Worm (Caenorhabditis elegans) whole organism, L4 larva: Measurements from ENCODE around the gene C10A4.3.

Source experiments
- F10B5.3 ChIP-seq: sonication (generic microtip); optimal IDR thresholded peaks from 2 replicates; lab custom pipeline; 2016; ENCODE audit warnings: mild to moderate bottlenecking, missing genetic modification characterization, missing compliant biosample characterization
- F26F4.8 ChIP-seq: fragments of 200-800 bp; sonication (Bioruptor generic); conservative IDR thresholded peaks from 2 replicates; pipeline ENCODE4 v1.3.6; 2022; ENCODE audit warnings: missing genetic modification characterization, missing compliant biosample characterization
- T26A8.4 ChIP-seq: fragments of 200-800 bp; sonication (Bioruptor generic); IDR thresholded peaks from 2 replicates; pipeline ENCODE4 v1.3.6; 2022; ENCODE audit warnings: missing genetic modification characterization, missing compliant biosample characterization
- Y75B8A.6 ChIP-seq: fragments of 200-800 bp; sonication (Bioruptor generic); IDR thresholded peaks from 2 replicates; pipeline ENCODE4 v1.3.6; 2022; ENCODE audit warnings: missing genetic modification reagents, missing genetic modification characterization, missing compliant biosample characterization
- aly-2 ChIP-seq: sonication (generic microtip); optimal IDR thresholded peaks from 2 replicates; lab custom pipeline; 2018; ENCODE audit warnings: missing biosample characterization, missing genetic modification characterization
- ama-1 ChIP-seq: fragments of 150-350 bp; optimal IDR thresholded peaks from 2 replicates; lab custom pipeline; 2014; ENCODE audit warnings: inconsistent platforms, mixed read lengths
- ceh-28 ChIP-seq: fragments of 150-350 bp; optimal IDR thresholded peaks from 2 replicates; lab custom pipeline; 2014; ENCODE audit warnings: missing biosample characterization, missing genetic modification reagents, missing genetic modification characterization
- ceh-32 ChIP-seq: sonication (generic microtip); optimal IDR thresholded peaks from 2 replicates; lab custom pipeline; 2016; ENCODE audit warnings: mild to moderate bottlenecking, missing genetic modification characterization, missing compliant biosample characterization; ENCODE audit not compliant: poor library complexity
- ceh-44 ChIP-seq: fragments of 200-800 bp; sonication (Bioruptor generic); IDR thresholded peaks from 2 replicates; pipeline ENCODE4 v1.3.6; 2022; ENCODE audit warnings: missing genetic modification reagents, missing genetic modification characterization, missing compliant biosample characterization
- ctbp-1 ChIP-seq: fragments of 200-800 bp; sonication (Bioruptor generic); IDR thresholded peaks from 2 replicates; pipeline ENCODE4 v1.3.6; 2022; ENCODE audit warnings: missing genetic modification reagents, missing genetic modification characterization, missing compliant biosample characterization
- daf-12 ChIP-seq: fragments of 150-350 bp; optimal IDR thresholded peaks from 2 replicates; lab custom pipeline; 2014; ENCODE audit warnings: missing biosample characterization, missing genetic modification reagents, missing genetic modification characterization
- daf-19 ChIP-seq: fragments of 200-800 bp; sonication (Bioruptor generic); conservative IDR thresholded peaks from 2 replicates; pipeline ENCODE4 v1.3.6; 2022; ENCODE audit warnings: missing genetic modification characterization, missing compliant biosample characterization
- fkh-10 ChIP-seq: fragments of 150-350 bp; optimal IDR thresholded peaks from 2 replicates; lab custom pipeline; 2014; ENCODE audit warnings: missing biosample characterization, missing genetic modification reagents, missing genetic modification characterization
- gei-8 ChIP-seq: fragments of 200-800 bp; sonication (Bioruptor generic); optimal IDR thresholded peaks from 2 replicates; lab custom pipeline; 2018; ENCODE audit warnings: mild to moderate bottlenecking, missing genetic modification characterization, missing compliant biosample characterization
- hlh-30 ChIP-seq: sonication (generic microtip); optimal IDR thresholded peaks from 2 replicates; lab custom pipeline; 2017; ENCODE audit warnings: antibody characterized with exemption, mild to moderate bottlenecking, missing genetic modification characterization, missing compliant biosample characterization; ENCODE audit not compliant: insufficient read depth
- lim-7 ChIP-seq: fragments of 200-800 bp; sonication (Bioruptor generic); IDR thresholded peaks from 2 replicates; pipeline ENCODE4 v1.3.6; 2022; ENCODE audit warnings: missing genetic modification characterization, missing compliant biosample characterization
- lin-1 ChIP-seq: fragments of 200-800 bp; sonication (Bioruptor generic); IDR thresholded peaks from 2 replicates; pipeline ENCODE4 v1.3.6; 2022; ENCODE audit warnings: missing genetic modification reagents, missing genetic modification characterization, missing compliant biosample characterization
- lin-29 ChIP-seq: fragments of 200-800 bp; sonication (Bioruptor generic); IDR thresholded peaks from 2 replicates; pipeline ENCODE4 v1.3.6; 2022; ENCODE audit warnings: missing genetic modification reagents, missing genetic modification characterization, missing compliant biosample characterization
- lin-38 ChIP-seq: fragments of 200-800 bp; sonication (Bioruptor generic); IDR thresholded peaks from 2 replicates; pipeline ENCODE4 v1.3.6; 2022; ENCODE audit warnings: missing genetic modification reagents, missing genetic modification characterization, missing compliant biosample characterization
- lin-39 ChIP-seq: fragments of 150-350 bp; optimal IDR thresholded peaks from 2 replicates; lab custom pipeline; 2014; ENCODE audit warnings: missing biosample characterization, missing genetic modification reagents, missing genetic modification characterization
- lsy-2 ChIP-seq, 2 experiments: fragments of 150-350 bp in 1 of 2; sonication (generic microtip) in 1 of 2; optimal IDR thresholded peaks; 2 replicates each; lab custom pipeline; 2014 to 2017; ENCODE audit warnings: missing biosample characterization in 2 of 2, missing genetic modification characterization in 2 of 2
- mdl-1 ChIP-seq, 2 experiments: fragments of 150-350 bp in 1 of 2; sonication (generic microtip) in 1 of 2; optimal IDR thresholded peaks; 2 replicates each; lab custom pipeline; 2014 to 2017; ENCODE audit warnings: missing biosample characterization in 2 of 2, missing genetic modification characterization in 2 of 2
- mep-1 ChIP-seq: fragments of 150-350 bp; sonication (generic microtip); optimal IDR thresholded peaks from 3 replicates; lab custom pipeline; 2014; ENCODE audit warnings: missing biosample characterization, missing genetic modification characterization
- nhr-111 ChIP-seq: fragments of 200-800 bp; sonication (Bioruptor generic); optimal IDR thresholded peaks from 2 replicates; lab custom pipeline; 2018; ENCODE audit warnings: mild to moderate bottlenecking, missing genetic modification characterization, missing compliant biosample characterization
- nhr-237 ChIP-seq: sonication (generic microtip); optimal IDR thresholded peaks from 2 replicates; lab custom pipeline; 2017; ENCODE audit warnings: missing biosample characterization, missing genetic modification characterization
- nhr-28 ChIP-seq: fragments of 150-350 bp; optimal IDR thresholded peaks from 2 replicates; lab custom pipeline; 2014; ENCODE audit warnings: missing biosample characterization, missing genetic modification characterization
- nhr-42 ChIP-seq: fragments of 200-800 bp; sonication (Bioruptor generic); IDR thresholded peaks from 2 replicates; pipeline ENCODE4 v1.3.6; 2022; ENCODE audit warnings: missing genetic modification characterization, missing compliant biosample characterization
- pha-4 ChIP-seq, 2 experiments: fragments of 150-350 bp in 1 of 2; fragments of 200-800 bp in 1 of 2; sonication (Bioruptor generic) in 1 of 2; IDR thresholded peaks in 1 of 2; optimal IDR thresholded peaks in 1 of 2; 2 replicates each; pipeline versions ENCODE4 v1.3.6 to Lab custom; 2014 to 2022; ENCODE audit warnings: missing genetic modification characterization in 2 of 2, missing genetic modification reagents in 2 of 2, missing biosample characterization in 1 of 2, missing compliant biosample characterization in 1 of 2
- pqm-1 ChIP-seq: sonication (generic microtip); optimal IDR thresholded peaks from 2 replicates; lab custom pipeline; 2017; ENCODE audit warnings: missing biosample characterization, missing genetic modification characterization
- rbr-2 ChIP-seq: sonication (generic microtip); optimal IDR thresholded peaks from 2 replicates; lab custom pipeline; 2016; ENCODE audit warnings: missing genotype, missing genetic modification characterization, missing compliant biosample characterization
- set-16 ChIP-seq: fragments of 200-800 bp; sonication (Bioruptor generic); IDR thresholded peaks from 2 replicates; pipeline ENCODE4 v1.3.6; 2022; ENCODE audit warnings: missing genetic modification reagents, missing genetic modification characterization, missing compliant biosample characterization
- skn-1 ChIP-seq: fragments of 150-350 bp; optimal IDR thresholded peaks from 2 replicates; lab custom pipeline; 2014; ENCODE audit warnings: missing biosample characterization, missing genetic modification characterization
- snpc-4 ChIP-seq: fragments of 150-350 bp; optimal IDR thresholded peaks from 2 replicates; lab custom pipeline; 2014; ENCODE audit warnings: missing biosample characterization, missing genetic modification characterization
- unc-62 ChIP-seq, 3 experiments: fragments of 150-350 bp in 1 of 3; sonication (generic microtip); optimal IDR thresholded peaks in 2 of 3; peaks in 1 of 3; 1 replicate in 1 of 3; 2 replicates in 2 of 3; lab custom pipeline; 2014 to 2017; ENCODE audit warnings: missing biosample characterization in 3 of 3, missing genetic modification characterization in 3 of 3, missing genetic modification reagents in 3 of 3, missing genotype in 1 of 3
- zag-1 ChIP-seq: fragments of 150-350 bp; optimal IDR thresholded peaks from 2 replicates; lab custom pipeline; 2014; ENCODE audit warnings: missing biosample characterization, missing genetic modification characterization

Gene C10A4.3

ce11 chrX:7390270-7390669, 15.2 kb upstream of the C10A4.3 start, which contains the start of gene C10A4.6:
Gene C10A4.6, plus strand, starts transcription at chrX:7390570.
- TF ChIP-seq unc-62 (GFP tag; optimal IDR thresholded peaks at IDR 0.05 in 1 of 2; lab: Kevin White, UChicago), result peak in 1 of 2 experiments; percentile 27
- no peak for TF ChIP-seq unc-62 (tag; optimal IDR thresholded peaks at IDR 0.05; lab: Kevin White, UChicago)
- no peak for TF ChIP-seq gei-8
- no peak for TF ChIP-seq lin-38 (GFP tag; lab: Robert Waterston, UW)
- no peak for TF ChIP-seq ceh-28 (tag; lab: Kevin White, UChicago)
- TF ChIP-seq skn-1 (tag; lab: Kevin White, UChicago), result no peak

DNA sequence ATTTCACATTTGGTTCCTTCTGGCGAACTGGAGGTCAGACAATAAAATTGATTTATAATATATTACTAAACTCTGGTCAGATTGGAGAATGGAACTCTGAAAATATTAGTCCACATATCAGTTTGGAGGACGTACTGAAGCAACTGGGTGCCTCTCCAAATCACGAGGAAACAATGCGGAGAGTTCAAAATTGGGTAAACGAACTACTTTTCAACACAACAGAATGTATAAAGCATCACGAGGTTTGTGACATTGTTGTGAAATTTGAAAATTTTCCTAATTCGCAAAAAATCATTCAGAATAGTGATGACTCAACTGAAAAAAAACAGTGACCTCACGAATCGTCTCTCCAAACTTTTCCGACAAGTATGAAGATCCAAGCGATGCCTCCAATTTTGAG, 12.3 kb upstream of the C10A4.3 start, which contains the start of gene gad-2:
Gene gad-2, plus strand, starts transcription at position 301 of the 400 bp plus-strand sequence.
- TF ChIP-seq lsy-2 (tag; optimal IDR thresholded peaks at IDR 0.05; lab: Kevin White, UChicago) (no peak), zag-1 (tag; lab: Kevin White, UChicago) (no peak), ama-1 (lab: Kevin White, UChicago) (no peak), F26F4.8 (GFP tag; lab: Robert Waterston, UW) (no peak), nhr-42 (no peak), lin-39 (tag; lab: Kevin White, UChicago) (no peak), ceh-28 (tag; lab: Kevin White, UChicago) (no peak), ceh-32 (tag; lab: Kevin White, UChicago) (no peak), mep-1 (tag; lab: Kevin White, UChicago) (no peak), ceh-44 (GFP tag; lab: Robert Waterston, UW) (no peak)
- TF ChIP-seq, all 104 proteins: peak for 0

DNA sequence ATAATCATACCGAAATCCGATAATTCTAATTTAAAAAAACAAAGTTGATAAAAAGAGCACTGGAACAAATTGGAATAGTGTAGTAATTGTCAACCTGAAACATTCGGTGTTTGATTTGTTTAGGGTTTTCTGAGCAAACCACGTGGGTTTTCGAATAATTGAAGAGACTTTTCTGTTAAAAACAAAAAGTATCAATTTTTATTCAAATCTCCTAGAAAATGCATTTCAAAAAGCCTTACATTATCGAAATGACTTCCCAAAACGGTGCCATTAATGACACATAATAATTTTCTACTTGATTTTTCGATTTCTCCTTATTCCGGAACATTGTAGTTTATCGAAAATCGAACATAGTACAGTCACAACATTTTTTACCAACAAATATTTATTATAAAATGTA, 7.6 kb upstream of the C10A4.3 start, which contains the start of gene C10A4.13:
Gene C10A4.13, minus strand, starts transcription at position 101 of the 400 bp plus-strand sequence.
- TF ChIP-seq lin-29 (GFP tag; lab: Robert Waterston, UW), result no peak
- no peak for TF ChIP-seq Y75B8A.6 (GFP tag; lab: Robert Waterston, UW)
- TF ChIP-seq daf-12 (tag; lab: Kevin White, UChicago), result no peak
- no peak for TF ChIP-seq pha-4 (GFP tag; IDR thresholded peaks at IDR 0.05; lab: Robert Waterston, UW)
- TF ChIP-seq pha-4 (tag; optimal IDR thresholded peaks at IDR 0.05; lab: Kevin White, UChicago), result no peak
- no peak for TF ChIP-seq mep-1 (tag; lab: Kevin White, UChicago)
- no peak for TF ChIP-seq nhr-111 (GFP tag; lab: Kevin White, UChicago)
- TF ChIP-seq lim-7 (GFP tag; lab: Robert Waterston, UW), result no peak
- no peak for TF ChIP-seq aly-2 (tag; lab: Kevin White, UChicago)
- no peak for TF ChIP-seq rbr-2 (tag; lab: Kevin White, UChicago)
- no peak for TF ChIP-seq nhr-28 (tag; lab: Kevin White, UChicago)
- TF ChIP-seq daf-19 (GFP tag; lab: Robert Waterston, UW), result no peak

ce11 chrX:7398584-7398983, 6.9 kb upstream of the C10A4.3 start, which contains the start of gene C10A4.10:
Gene C10A4.10, plus strand, starts transcription at chrX:7398884.
- TF ChIP-seq ctbp-1, result no peak
- TF ChIP-seq lin-1 (GFP tag; lab: Robert Waterston, UW), result no peak
- no peak for TF ChIP-seq nhr-237
- TF ChIP-seq fkh-10, result no peak
- no peak for TF ChIP-seq pqm-1 (tag; lab: Kevin White, UChicago)
- no peak for TF ChIP-seq skn-1 (tag; lab: Kevin White, UChicago)
- no peak for TF ChIP-seq set-16
- TF ChIP-seq snpc-4 (tag; lab: Kevin White, UChicago), result no peak
- no peak for TF ChIP-seq hlh-30
- TF ChIP-seq T26A8.4 (GFP tag; lab: Robert Waterston, UW), result no peak
- TF ChIP-seq mdl-1 (tag; optimal IDR thresholded peaks at IDR 0.05; lab: Kevin White, UChicago), result no peak
- TF ChIP-seq nhr-28 (tag; lab: Kevin White, UChicago), result no peak
- no peak for TF ChIP-seq F10B5.3 (tag; lab: Kevin White, UChicago)
- TF ChIP-seq, all 104 proteins: peak for 0
